Worm (Caenorhabditis elegans) whole organism, L3 larva: ENCODE data around the gene F45G2.7.

ENCODE experiments used
- lsy-12 ChIP-seq: sonication (generic microtip); optimal IDR thresholded peaks from 2 replicates; lab custom pipeline; 2016; ENCODE audit warnings: mild to moderate bottlenecking, missing genetic modification characterization, missing compliant biosample characterization
- nhr-28 ChIP-seq: fragments of 150-350 bp; optimal IDR thresholded peaks from 2 replicates; lab custom pipeline; 2014; ENCODE audit warnings: missing biosample characterization, missing genetic modification characterization
- ztf-11 ChIP-seq: fragments of 150-350 bp; optimal IDR thresholded peaks from 2 replicates; lab custom pipeline; 2014; ENCODE audit warnings: missing biosample characterization, missing genetic modification characterization

- TF ChIP-seq ztf-11 (tag; lab: Kevin White, UChicago) (no peak), nhr-28 (tag; lab: Kevin White, UChicago) (no peak), lsy-12 (no peak)
These were observed 40.7 kb downstream of the F45G2.7 start, which contains the start of gene qdpr-1 for ce11 chrIII:13393647-13394046.
